Worm (Caenorhabditis elegans): Measurements from ENCODE around the gene scl-6.

The scl-6 gene

DNA sequence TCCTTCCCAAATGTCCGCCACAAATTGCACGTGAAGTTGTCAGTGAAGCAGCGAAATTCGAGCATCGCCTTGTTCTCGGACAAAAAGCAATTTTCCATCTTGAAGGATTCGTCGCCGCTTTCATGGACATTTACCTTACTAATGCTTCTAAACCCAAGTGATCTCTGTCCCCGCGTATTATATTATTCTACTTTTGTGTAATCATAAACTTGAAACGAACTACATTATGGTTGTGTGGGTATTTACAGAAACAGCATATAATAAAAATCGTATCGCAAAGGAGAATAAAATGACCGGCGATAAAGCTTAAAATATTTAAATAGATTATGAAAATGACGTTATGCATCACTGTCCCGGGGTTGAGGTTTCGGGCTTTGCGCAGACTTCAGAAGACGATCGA, 28.2 kb downstream of the scl-6 start (continued):
- TF ChIP-seq ztf-28 (GFP tag; IDR thresholded peaks at IDR 0.05) (no peak), K12H6.12 (tag; optimal IDR thresholded peaks at IDR 0.05) (no peak), snpc-1.3 (tag; optimal IDR thresholded peaks at IDR 0.05; ENCODE audit: insufficient read depth) (peak; percentile 18), attf-5 (GFP tag; optimal IDR thresholded peaks at IDR 0.05) (peak; percentile 35), B0336.3 (GFP tag; IDR thresholded peaks at IDR 0.05) (peak; percentile 63), Y67H2A.10 (GFP tag; conservative IDR thresholded peaks at IDR 0.05) (no peak), repo-1 (tag; optimal IDR thresholded peaks at IDR 0.05) (peak; percentile 34), atf-7 (tag; optimal IDR thresholded peaks at IDR 0.05) (no peak), ztf-6 (GFP tag; IDR thresholded peaks at IDR 0.05) (no peak), sea-2 (GFP tag; IDR thresholded peaks at IDR 0.05) (no peak), madf-3 (GFP tag; IDR thresholded peaks at IDR 0.05) (0 out of 2 replicates have a peak, but pooled peaks have one; percentile 16), fkh-3 (tag; optimal IDR thresholded peaks at IDR 0.05) (no peak), madf-8 (GFP tag; conservative IDR thresholded peaks at IDR 0.05) (no peak), nfya-1 (tag; optimal IDR thresholded peaks at IDR 0.05; ENCODE audit: borderline replicate concordance, insufficient read depth) (no peak), hsf-1 (GFP tag; IDR thresholded peaks at IDR 0.05) (peak; percentile 66; the same call in 1 of the 2 replicates)

DNA sequence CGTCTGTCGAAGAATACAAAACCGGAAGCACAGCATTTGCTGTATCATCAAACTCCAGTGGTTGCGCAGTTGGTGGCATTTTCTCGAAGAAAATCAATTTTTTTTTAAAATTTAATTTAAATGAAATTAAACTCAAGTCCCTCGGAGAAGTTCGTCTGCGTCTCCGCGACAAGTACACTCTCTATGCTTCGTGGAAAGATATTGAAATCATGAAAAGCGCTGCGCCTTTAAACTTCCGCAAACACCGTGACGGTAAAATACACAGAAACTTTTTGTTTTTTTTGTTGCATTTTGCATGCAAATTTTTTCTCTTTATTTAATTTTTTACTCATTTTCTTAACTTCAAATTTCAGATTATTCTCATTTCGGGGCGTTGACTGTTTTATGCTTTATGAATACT, 30.1 kb downstream of the scl-6 start, which contains the start of the genes dli-1, tin-9.2 and exos-4.1:
dli-1 (minus strand) TSS at position 141 of the 400 bp plus-strand sequence.
tin-9.2 (plus strand) TSS at position 344 of the 400 bp plus-strand sequence.
exos-4.1 (plus strand) TSS at position 348 of the 400 bp plus-strand sequence.
- peak; percentile 29; the same call in 1 of the 2 replicates for TF ChIP-seq attf-3 (GFP tag; conservative IDR thresholded peaks at IDR 0.05)
- no peak for TF ChIP-seq unc-62 (GFP tag; optimal IDR thresholded peaks at IDR 0.05)
- TF ChIP-seq tbp1 (GFP tag; optimal IDR thresholded peaks at IDR 0.05): peak; percentile 44
- peak; percentile 63 for TF ChIP-seq lin-40 (tag; optimal IDR thresholded peaks at IDR 0.05)
- TF ChIP-seq K11D2.4 (GFP tag; IDR thresholded peaks at IDR 0.05): 0 out of 2 replicates have a peak, but pooled peaks have one; percentile 11
- peak; percentile 77 for TF ChIP-seq dox-1 (GFP tag; IDR thresholded peaks at IDR 0.05)
- TF ChIP-seq D2030.7 (GFP tag; IDR thresholded peaks at IDR 0.05): peak; percentile 52
- peak; percentile 61 for TF ChIP-seq lsl-1 (GFP tag; optimal IDR thresholded peaks at IDR 0.05)
- peak; percentile 70 for TF ChIP-seq madf-6 (GFP tag; IDR thresholded peaks at IDR 0.05)
- TF ChIP-seq attf-5 (GFP tag; optimal IDR thresholded peaks at IDR 0.05): peak; percentile 80
- peak; percentile 77 for TF ChIP-seq mcd-1 (GFP tag; IDR thresholded peaks at IDR 0.05)
- no peak for TF ChIP-seq chd-7 (tag; optimal IDR thresholded peaks at IDR 0.05)
- TF ChIP-seq ceh-27 (GFP tag; optimal IDR thresholded peaks at IDR 0.05): no peak
- peak; percentile 39 for TF ChIP-seq efl-1 (GFP tag; optimal IDR thresholded peaks at IDR 0.05)
- TF ChIP-seq dpl-1 (GFP tag; optimal IDR thresholded peaks at IDR 0.05): peak; percentile 58
- no peak for TF ChIP-seq somi-1 (GFP tag; optimal IDR thresholded peaks at IDR 0.05)
- TF ChIP-seq lag-1 (GFP tag; IDR thresholded peaks at IDR 0.05): no peak
- peak; percentile 6 for TF ChIP-seq snpc-3.4 (tag; optimal IDR thresholded peaks at IDR 0.05)
- no peak for TF ChIP-seq ztf-28 (GFP tag; IDR thresholded peaks at IDR 0.05)
- TF ChIP-seq tbx-9 (tag; optimal IDR thresholded peaks at IDR 0.05; ENCODE audit: borderline replicate concordance): no peak
- peak; percentile 42; the same call in 1 of the 2 replicates for TF ChIP-seq ceh-100 (GFP tag; IDR thresholded peaks at IDR 0.05)
- peak; percentile 38; the same call in 1 of the 2 replicates for TF ChIP-seq pbrm-1 (GFP tag; IDR thresholded peaks at IDR 0.05)
- peak; percentile 71 for TF ChIP-seq lin-54 (GFP tag; optimal IDR thresholded peaks at IDR 0.05)
- TF ChIP-seq egl-44 (GFP tag; IDR thresholded peaks at IDR 0.05): no peak
- no peak for TF ChIP-seq F55B11.4 (tag; optimal IDR thresholded peaks at IDR 0.05; ENCODE audit: borderline replicate concordance, insufficient read depth)
- peak in 1 of 3 experiments; percentile 25 for TF ChIP-seq lin-35 (GFP tag; optimal IDR thresholded peaks at IDR 0.05)
- no peak for TF ChIP-seq F57C9.4 (tag; optimal IDR thresholded peaks at IDR 0.05)
- TF ChIP-seq C06A6.2 (GFP tag; conservative IDR thresholded peaks at IDR 0.05): no peak
- no peak for TF ChIP-seq sdz-38 (tag; optimal IDR thresholded peaks at IDR 0.05)
- TF ChIP-seq nhr-179 (tag; optimal IDR thresholded peaks at IDR 0.05): no peak
- TF ChIP-seq ztf-26 (tag; optimal IDR thresholded peaks at IDR 0.05): no peak
- TF ChIP-seq zim-3 (tag; optimal IDR thresholded peaks at IDR 0.05): no peak
- TF ChIP-seq snpc-4 (GFP tag; optimal IDR thresholded peaks at IDR 0.05): peak; percentile 46
- TF ChIP-seq snpc-4 (tag; optimal IDR thresholded peaks at IDR 0.05): peak in 3 of 4 experiments; percentile 4 to 73 (median 68)
- TF ChIP-seq ceh-79 (tag; optimal IDR thresholded peaks at IDR 0.05): no peak
- 0 out of 2 replicates have a peak, but pooled peaks have one; percentile 4 for TF ChIP-seq madf-8 (GFP tag; conservative IDR thresholded peaks at IDR 0.05)

All from whole organism, young adult.